Worm (Caenorhabditis elegans) whole organism, L4 larva: ENCODE measurements around the gene srz-20.

ENCODE experiments used
- D1046.2 ChIP-seq: fragments of 200-800 bp; sonication (Bioruptor generic); IDR thresholded peaks from 2 replicates; pipeline ENCODE4 v1.3.6; 2022; ENCODE audit warnings: missing genetic modification characterization, missing compliant biosample characterization
- F44E2.7 ChIP-seq: fragments of 200-800 bp; sonication (Bioruptor generic); IDR thresholded peaks from 2 replicates; pipeline ENCODE4 v2.1.2; 2022; ENCODE audit warnings: missing genetic modification characterization, missing compliant biosample characterization
- Y105C5A.15 ChIP-seq: fragments of 200-800 bp; sonication (Bioruptor generic); IDR thresholded peaks from 2 replicates; pipeline ENCODE4 v1.3.6; 2022; ENCODE audit warnings: missing genetic modification characterization, missing compliant biosample characterization
- Y75B8A.6 ChIP-seq: fragments of 200-800 bp; sonication (Bioruptor generic); IDR thresholded peaks from 2 replicates; pipeline ENCODE4 v1.3.6; 2022; ENCODE audit warnings: missing genetic modification reagents, missing genetic modification characterization, missing compliant biosample characterization
- ama-1 ChIP-seq: fragments of 150-350 bp; optimal IDR thresholded peaks from 2 replicates; lab custom pipeline; 2014; ENCODE audit warnings: inconsistent platforms, mixed read lengths
- arid-1 ChIP-seq: fragments of 200-800 bp; sonication (Bioruptor generic); conservative IDR thresholded peaks from 2 replicates; pipeline ENCODE4 v1.3.6; 2022; ENCODE audit warnings: missing genetic modification reagents, missing genetic modification characterization, missing compliant biosample characterization
- ceh-44 ChIP-seq: fragments of 200-800 bp; sonication (Bioruptor generic); IDR thresholded peaks from 2 replicates; pipeline ENCODE4 v1.3.6; 2022; ENCODE audit warnings: missing genetic modification reagents, missing genetic modification characterization, missing compliant biosample characterization
- ceh-82 ChIP-seq: sonication (generic microtip); optimal IDR thresholded peaks from 2 replicates; lab custom pipeline; 2017; ENCODE audit warnings: missing biosample characterization, missing genetic modification characterization
- cey-2 ChIP-seq: sonication (generic microtip); optimal IDR thresholded peaks from 3 replicates; lab custom pipeline; 2017; ENCODE audit warnings: missing genetic modification characterization, mild to moderate bottlenecking, missing compliant biosample characterization, antibody characterized with exemption, borderline replicate concordance; ENCODE audit not compliant: insufficient read depth
- daf-16 ChIP-seq, 3 experiments: sonication (generic microtip); optimal IDR thresholded peaks; 2 replicates each; lab custom pipeline; 2016 to 2017; ENCODE audit warnings: missing genetic modification characterization in 3 of 3, missing genetic modification reagents in 3 of 3, mild to moderate bottlenecking in 2 of 3, missing compliant biosample characterization in 2 of 3, missing biosample characterization in 1 of 3, moderate library complexity in 1 of 3
- dmd-6 ChIP-seq: fragments of 200-800 bp; sonication (Bioruptor generic); IDR thresholded peaks from 2 replicates; pipeline ENCODE4 v1.3.6; 2022; ENCODE audit warnings: missing genetic modification reagents, missing genetic modification characterization, missing compliant biosample characterization
- dmd-8 ChIP-seq: fragments of 200-800 bp; sonication (Bioruptor generic); IDR thresholded peaks from 2 replicates; pipeline ENCODE4 v1.3.6; 2022; ENCODE audit warnings: missing genetic modification characterization, missing compliant biosample characterization
- dmd-9 ChIP-seq: fragments of 200-800 bp; sonication (Bioruptor generic); IDR thresholded peaks from 2 replicates; pipeline ENCODE4 v1.3.6; 2022; ENCODE audit warnings: missing genetic modification reagents, missing genetic modification characterization, missing compliant biosample characterization
- duxl-1 ChIP-seq: sonication (generic microtip); optimal IDR thresholded peaks from 2 replicates; lab custom pipeline; 2016; ENCODE audit warnings: mild to moderate bottlenecking, missing genetic modification characterization, moderate library complexity, missing compliant biosample characterization; ENCODE audit not compliant: poor library complexity
- egl-27 ChIP-seq: sonication (generic microtip); optimal IDR thresholded peaks from 3 replicates; lab custom pipeline; 2017; ENCODE audit warnings: missing biosample characterization, missing genetic modification reagents, missing genetic modification characterization
- fkh-10 ChIP-seq: fragments of 150-350 bp; optimal IDR thresholded peaks from 2 replicates; lab custom pipeline; 2014; ENCODE audit warnings: missing biosample characterization, missing genetic modification reagents, missing genetic modification characterization
- fos-1 ChIP-seq: fragments of 150-350 bp; optimal IDR thresholded peaks from 2 replicates; lab custom pipeline; 2014; ENCODE audit warnings: missing biosample characterization, missing genetic modification characterization
- gei-8 ChIP-seq: fragments of 200-800 bp; sonication (Bioruptor generic); optimal IDR thresholded peaks from 2 replicates; lab custom pipeline; 2018; ENCODE audit warnings: mild to moderate bottlenecking, missing genetic modification characterization, missing compliant biosample characterization
- hlh-11 ChIP-seq: fragments of 200-800 bp; sonication (Bioruptor generic); optimal IDR thresholded peaks from 2 replicates; lab custom pipeline; 2018; ENCODE audit warnings: mild to moderate bottlenecking, missing genetic modification characterization, missing compliant biosample characterization
- hmg-1.1 ChIP-seq: fragments of 200-800 bp; sonication (Bioruptor generic); IDR thresholded peaks from 2 replicates; pipeline ENCODE4 v1.3.6; 2022; ENCODE audit warnings: missing genetic modification reagents, missing genetic modification characterization, missing compliant biosample characterization
- lim-7 ChIP-seq: fragments of 200-800 bp; sonication (Bioruptor generic); IDR thresholded peaks from 2 replicates; pipeline ENCODE4 v1.3.6; 2022; ENCODE audit warnings: missing genetic modification characterization, missing compliant biosample characterization
- lin-38 ChIP-seq: fragments of 200-800 bp; sonication (Bioruptor generic); IDR thresholded peaks from 2 replicates; pipeline ENCODE4 v1.3.6; 2022; ENCODE audit warnings: missing genetic modification reagents, missing genetic modification characterization, missing compliant biosample characterization
- madf-9 ChIP-seq: fragments of 200-800 bp; sonication (Bioruptor generic); conservative IDR thresholded peaks from 2 replicates; pipeline ENCODE4 v1.3.6; 2022; ENCODE audit warnings: missing genetic modification reagents, missing genetic modification characterization, missing compliant biosample characterization
- mdl-1 ChIP-seq, 2 experiments: fragments of 150-350 bp in 1 of 2; sonication (generic microtip) in 1 of 2; optimal IDR thresholded peaks; 2 replicates each; lab custom pipeline; 2014 to 2017; ENCODE audit warnings: missing biosample characterization in 2 of 2, missing genetic modification characterization in 2 of 2
- mxl-2 ChIP-seq: fragments of 200-800 bp; sonication (Bioruptor generic); conservative IDR thresholded peaks from 2 replicates; pipeline ENCODE4 v1.3.6; 2022; ENCODE audit warnings: missing genetic modification reagents, missing genetic modification characterization, missing compliant biosample characterization
- mxl-3 ChIP-seq: fragments of 200-800 bp; sonication (Bioruptor generic); optimal IDR thresholded peaks from 2 replicates; lab custom pipeline; 2018; ENCODE audit warnings: mild to moderate bottlenecking, missing genetic modification characterization, missing compliant biosample characterization
- nhr-111 ChIP-seq: fragments of 200-800 bp; sonication (Bioruptor generic); optimal IDR thresholded peaks from 2 replicates; lab custom pipeline; 2018; ENCODE audit warnings: mild to moderate bottlenecking, missing genetic modification characterization, missing compliant biosample characterization
- nhr-237 ChIP-seq: sonication (generic microtip); optimal IDR thresholded peaks from 2 replicates; lab custom pipeline; 2017; ENCODE audit warnings: missing biosample characterization, missing genetic modification characterization
- nhr-28 ChIP-seq: fragments of 150-350 bp; optimal IDR thresholded peaks from 2 replicates; lab custom pipeline; 2014; ENCODE audit warnings: missing biosample characterization, missing genetic modification characterization
- nhr-41 ChIP-seq: fragments of 200-800 bp; sonication (Bioruptor generic); IDR thresholded peaks from 2 replicates; pipeline ENCODE4 v1.3.6; 2022; ENCODE audit warnings: missing genetic modification reagents, missing genetic modification characterization, missing compliant biosample characterization
- nhr-48 ChIP-seq: sonication (generic microtip); optimal IDR thresholded peaks from 2 replicates; lab custom pipeline; 2016; ENCODE audit warnings: mild to moderate bottlenecking, missing genetic modification characterization, missing compliant biosample characterization
- pha-4 ChIP-seq, 2 experiments: fragments of 150-350 bp in 1 of 2; fragments of 200-800 bp in 1 of 2; sonication (Bioruptor generic) in 1 of 2; IDR thresholded peaks in 1 of 2; optimal IDR thresholded peaks in 1 of 2; 2 replicates each; pipeline versions ENCODE4 v1.3.6 to Lab custom; 2014 to 2022; ENCODE audit warnings: missing genetic modification characterization in 2 of 2, missing genetic modification reagents in 2 of 2, missing biosample characterization in 1 of 2, missing compliant biosample characterization in 1 of 2
- pqm-1 ChIP-seq: sonication (generic microtip); optimal IDR thresholded peaks from 2 replicates; lab custom pipeline; 2017; ENCODE audit warnings: missing biosample characterization, missing genetic modification characterization
- set-16 ChIP-seq: fragments of 200-800 bp; sonication (Bioruptor generic); IDR thresholded peaks from 2 replicates; pipeline ENCODE4 v1.3.6; 2022; ENCODE audit warnings: missing genetic modification reagents, missing genetic modification characterization, missing compliant biosample characterization
- skn-1 ChIP-seq: fragments of 150-350 bp; optimal IDR thresholded peaks from 2 replicates; lab custom pipeline; 2014; ENCODE audit warnings: missing biosample characterization, missing genetic modification characterization
- snpc-1.2 ChIP-seq: fragments of 200-800 bp; sonication (Bioruptor generic); IDR thresholded peaks from 2 replicates; pipeline ENCODE4 v1.3.6; 2022; ENCODE audit warnings: missing genetic modification reagents, missing genetic modification characterization, missing compliant biosample characterization
- spr-1 ChIP-seq: sonication (generic microtip); optimal IDR thresholded peaks from 2 replicates; lab custom pipeline; 2016; ENCODE audit warnings: mild to moderate bottlenecking, missing genetic modification characterization, missing compliant biosample characterization
- spr-3 ChIP-seq: fragments of 200-800 bp; sonication (Bioruptor generic); optimal IDR thresholded peaks from 2 replicates; lab custom pipeline; 2018; ENCODE audit warnings: mild to moderate bottlenecking, missing genetic modification characterization, missing compliant biosample characterization
- tag-97 ChIP-seq: fragments of 200-800 bp; sonication (Bioruptor generic); IDR thresholded peaks from 2 replicates; pipeline ENCODE4 v1.3.6; 2022; ENCODE audit warnings: missing genetic modification characterization, missing compliant biosample characterization
- zag-1 ChIP-seq: fragments of 150-350 bp; optimal IDR thresholded peaks from 2 replicates; lab custom pipeline; 2014; ENCODE audit warnings: missing biosample characterization, missing genetic modification characterization
- zfp-2 ChIP-seq: sonication (generic microtip); optimal IDR thresholded peaks from 2 replicates; lab custom pipeline; 2016; ENCODE audit warnings: mild to moderate bottlenecking, missing genetic modification characterization, missing compliant biosample characterization
- zfp-3 ChIP-seq: fragments of 200-800 bp; sonication (Bioruptor generic); conservative IDR thresholded peaks from 2 replicates; pipeline ENCODE4 v1.3.6; 2022; ENCODE audit warnings: missing genetic modification reagents, missing genetic modification characterization, missing compliant biosample characterization
- zip-11 ChIP-seq: fragments of 200-800 bp; sonication (Bioruptor generic); IDR thresholded peaks from 2 replicates; pipeline ENCODE4 v1.3.6; 2022; ENCODE audit warnings: missing genetic modification characterization, missing compliant biosample characterization
- zip-2 ChIP-seq: fragments of 150-350 bp; optimal IDR thresholded peaks from 2 replicates; lab custom pipeline; 2014; ENCODE audit warnings: missing biosample characterization, missing genetic modification characterization

srz-20 gene

DNA sequence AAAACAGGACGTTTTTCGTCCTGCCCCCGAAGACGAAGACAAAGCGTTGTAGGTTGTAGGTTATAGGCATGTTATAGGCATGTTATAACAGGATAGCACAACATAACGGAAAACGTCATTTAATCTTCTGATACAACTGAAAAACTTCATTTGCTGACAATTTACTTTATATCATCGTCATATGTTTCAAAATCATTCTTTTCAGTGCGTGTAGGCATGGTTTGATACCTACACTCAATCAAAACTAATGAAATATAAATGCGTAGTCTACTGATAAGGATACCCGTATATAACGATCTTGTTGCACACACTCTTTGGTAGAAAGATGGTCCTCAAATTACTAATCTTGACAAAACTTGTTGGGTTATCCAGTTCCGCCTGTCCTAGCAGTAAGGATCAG is 41.3 kb downstream of the srz-20 start, which contains the start of gene clec-74:
Gene clec-74 (plus strand): TSS at position 301 of the 400 bp plus-strand sequence.
- TF ChIP-seq nhr-41, result no peak
- TF ChIP-seq gei-8 (GFP tag; lab: Kevin White, UChicago), result no peak
- no peak for TF ChIP-seq madf-9 (GFP tag; lab: Robert Waterston, UW)
- no peak for TF ChIP-seq tag-97 (GFP tag; lab: Robert Waterston, UW)
- no peak for TF ChIP-seq hmg-1.1 (GFP tag; lab: Robert Waterston, UW)
- no peak for TF ChIP-seq zfp-3
- no peak for TF ChIP-seq spr-1 (tag; lab: Kevin White, UChicago)
- TF ChIP-seq Y75B8A.6 (GFP tag; lab: Robert Waterston, UW), result no peak
- no peak for TF ChIP-seq fkh-10
- TF ChIP-seq ceh-44, result no peak
- TF ChIP-seq zfp-2 (tag; lab: Kevin White, UChicago), result no peak
- TF ChIP-seq cey-2 (tag; lab: Kevin White, UChicago), result no peak
- TF ChIP-seq mxl-2, result no peak
- TF ChIP-seq zip-11 (GFP tag; lab: Robert Waterston, UW), result no peak
- TF ChIP-seq snpc-1.2 (GFP tag; lab: Robert Waterston, UW), result no peak
- no peak for TF ChIP-seq F44E2.7 (GFP tag; lab: Robert Waterston, UW)
- TF ChIP-seq nhr-111 (GFP tag; lab: Kevin White, UChicago), result no peak
- no peak for TF ChIP-seq hlh-11
- no peak for TF ChIP-seq skn-1 (tag; lab: Kevin White, UChicago)
- TF ChIP-seq ceh-82 (tag; lab: Kevin White, UChicago), result no peak

DNA sequence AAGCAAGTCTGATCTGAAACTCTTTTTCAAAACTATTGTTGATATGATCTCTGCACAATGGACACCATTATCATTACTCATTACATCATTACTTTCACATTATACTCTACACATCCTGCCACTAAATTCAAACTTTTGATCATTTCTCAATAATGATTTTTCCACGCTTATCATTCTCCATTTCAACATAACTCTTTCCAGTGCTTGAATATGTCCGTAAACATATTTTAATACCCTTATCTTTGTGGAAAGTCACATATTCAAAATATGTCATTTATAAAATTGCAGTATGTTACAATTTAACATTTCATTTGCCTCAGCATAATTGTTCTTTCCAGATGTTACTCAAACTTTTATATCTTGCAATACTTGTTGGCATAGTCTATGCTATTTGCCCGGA is 45.0 kb downstream of the srz-20 start, which contains the start of gene clec-75:
Gene clec-75 (plus strand): TSS at position 339 of the 400 bp plus-strand sequence.
- TF ChIP-seq pha-4 (GFP tag; IDR thresholded peaks at IDR 0.05; lab: Robert Waterston, UW) (no peak), pha-4 (tag; optimal IDR thresholded peaks at IDR 0.05; lab: Kevin White, UChicago) (no peak), mxl-3 (GFP tag; lab: Kevin White, UChicago) (no peak), spr-3 (GFP tag; lab: Kevin White, UChicago) (no peak), zag-1 (no peak), arid-1 (GFP tag; lab: Robert Waterston, UW) (no peak), ceh-82 (tag; lab: Kevin White, UChicago) (no peak), dmd-9 (GFP tag; lab: Robert Waterston, UW) (no peak), dmd-8 (GFP tag; lab: Robert Waterston, UW) (no peak), mxl-2 (no peak), mdl-1 (tag; optimal IDR thresholded peaks at IDR 0.05; lab: Kevin White, UChicago) (no peak), nhr-48 (no peak), nhr-28 (tag; lab: Kevin White, UChicago) (peak; percentile 43), pqm-1 (tag; lab: Kevin White, UChicago) (peak; percentile 73), ama-1 (lab: Kevin White, UChicago) (no peak), zip-2 (tag; lab: Kevin White, UChicago) (no peak), daf-16 (GFP tag; optimal IDR thresholded peaks at IDR 0.05; lab: Kevin White, UChicago) (no peak), daf-16 (tag; optimal IDR thresholded peaks at IDR 0.05; lab: Kevin White, UChicago) (peak; percentile 67), nhr-237 (no peak), Y105C5A.15 (GFP tag; lab: Robert Waterston, UW) (no peak), snpc-1.2 (GFP tag; lab: Robert Waterston, UW) (no peak), ceh-44 (no peak), lin-38 (GFP tag; lab: Robert Waterston, UW) (no peak), lim-7 (GFP tag; lab: Robert Waterston, UW) (no peak), egl-27 (tag; lab: Kevin White, UChicago) (no peak), dmd-6 (GFP tag; lab: Robert Waterston, UW) (peak; percentile 29; the same call in 1 of the 2 replicates), D1046.2 (no peak), duxl-1 (tag; lab: Kevin White, UChicago) (no peak), fos-1 (tag; lab: Kevin White, UChicago) (no peak), set-16 (GFP tag; lab: Robert Waterston, UW) (no peak)
